Comparison of ENCODE assay signal across 3 fruit fly cellular contexts in the genomic region with DNA sequence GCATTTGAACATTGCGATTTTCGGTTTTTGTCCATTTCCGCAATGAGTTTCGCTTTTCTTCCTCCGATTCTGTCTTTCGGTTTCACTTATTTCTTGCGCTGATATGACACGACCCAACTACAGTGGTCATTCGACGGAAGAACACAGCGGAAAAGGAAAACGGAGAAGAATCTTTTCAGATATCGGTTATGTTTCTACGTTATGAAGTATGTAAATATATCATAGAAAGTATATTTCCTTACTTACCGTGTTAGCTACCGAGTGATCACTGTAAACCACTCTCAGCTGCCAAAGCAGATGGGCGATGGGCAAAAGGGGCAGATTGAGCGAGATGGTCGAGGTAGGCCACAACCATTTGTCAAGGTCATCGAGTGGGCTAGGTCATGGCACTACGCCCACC.
A peak's percentile ranks its signal among the peaks of the same experiment; 100 is the strongest.
TF ChIP-seq lines count a peak whose summit lies in the region.

No protein-coding gene starts in this region.

TF ChIP-seq in whole organism, embryonic, 481 proteins besides CTCF, POLR2A, EP300 and RAD21 (continued from another document and continues in another):
- TF ChIP-seq Lpt (GFP tag; optimal IDR thresholded peaks at IDR 0.05; lab: Kevin White, UChicago) = no peak
- TF ChIP-seq sim (GFP tag; IDR thresholded peaks at IDR 0.05; lab: Robert Waterston, UW) = no peak
- peak; percentile 70 for TF ChIP-seq CG9932 (GFP tag; IDR thresholded peaks at IDR 0.05; lab: Robert Waterston, UW)
- no peak for TF ChIP-seq Neu2 (GFP tag; optimal IDR thresholded peaks at IDR 0.05; lab: Kevin White, UChicago; ENCODE audit: borderline replicate concordance)
- TF ChIP-seq Max (GFP tag; optimal IDR thresholded peaks at IDR 0.05; lab: Kevin White, UChicago) = no peak
- peak; percentile 28; the same call in 1 of the 2 replicates for TF ChIP-seq CG6272 (GFP tag; IDR thresholded peaks at IDR 0.05; lab: Robert Waterston, UW)
- TF ChIP-seq Nf-YA (GFP tag; IDR thresholded peaks at IDR 0.05; lab: Robert Waterston, UW) = no peak
- no peak for TF ChIP-seq Bdp1 (GFP tag; optimal IDR thresholded peaks at IDR 0.05; lab: Kevin White, UChicago)
- no peak for TF ChIP-seq zf30C (GFP tag; optimal IDR thresholded peaks at IDR 0.05; lab: Kevin White, UChicago)
- peak; percentile 45 for TF ChIP-seq Hsf (GFP tag; optimal IDR thresholded peaks at IDR 0.05; lab: Kevin White, UChicago)
- TF ChIP-seq Mrtf (GFP tag; IDR thresholded peaks at IDR 0.05; lab: Robert Waterston, UW) = 0 out of 3 replicates have a peak, but pooled peaks have one; percentile 38
- peak; percentile 39 for TF ChIP-seq az2 (GFP tag; optimal IDR thresholded peaks at IDR 0.05; lab: Kevin White, UChicago)
- TF ChIP-seq Kr (GFP tag; optimal IDR thresholded peaks at IDR 0.05; lab: Kevin White, UChicago) = no peak
- no peak for TF ChIP-seq D (optimal IDR thresholded peaks at IDR 0.05; lab: Kevin White, UChicago)
- no peak for TF ChIP-seq D (GFP tag; optimal IDR thresholded peaks at IDR 0.05; lab: Kevin White, UChicago)
- peak; percentile 18 for TF ChIP-seq bcd (GFP tag; optimal IDR thresholded peaks at IDR 0.05; lab: Kevin White, UChicago)
- TF ChIP-seq en (GFP tag; optimal IDR thresholded peaks at IDR 0.05; lab: Kevin White, UChicago) = no peak
- TF ChIP-seq CG1233 (GFP tag; optimal IDR thresholded peaks at IDR 0.05; lab: Kevin White, UChicago) = no peak
- no peak for TF ChIP-seq twi (tag; optimal IDR thresholded peaks at IDR 0.05; lab: Kevin White, UChicago)
- peak; percentile 34 for TF ChIP-seq pnt (GFP tag; optimal IDR thresholded peaks at IDR 0.05; lab: Kevin White, UChicago)
- TF ChIP-seq CG9876 (GFP tag; optimal IDR thresholded peaks at IDR 0.05; lab: Kevin White, UChicago) = no peak
- TF ChIP-seq cwo (GFP tag; optimal IDR thresholded peaks at IDR 0.05; lab: Kevin White, UChicago) = no peak
- TF ChIP-seq cad (GFP tag; optimal IDR thresholded peaks at IDR 0.05; lab: Kevin White, UChicago) = no peak
- TF ChIP-seq Sin3A (optimal IDR thresholded peaks at IDR 0.05; lab: Kevin White, UChicago) = no peak
- TF ChIP-seq CG15696 (tag; optimal IDR thresholded peaks at IDR 0.05; lab: Kevin White, UChicago) = no peak
- TF ChIP-seq CG9817 (tag; optimal IDR thresholded peaks at IDR 0.05; lab: Kevin White, UChicago) = peak; percentile 63
- TF ChIP-seq CG11247 (GFP tag; IDR thresholded peaks at IDR 0.05; lab: Robert Waterston, UW) = peak; percentile 62
- TF ChIP-seq vvl (GFP tag; IDR thresholded peaks at IDR 0.05; lab: Robert Waterston, UW) = no peak; the same call in 1 of the 2 replicates
- no peak for TF ChIP-seq CG31441 (GFP tag; IDR thresholded peaks at IDR 0.05; lab: Robert Waterston, UW)
- no peak for TF ChIP-seq CG2712 (tag; optimal IDR thresholded peaks at IDR 0.05; lab: Kevin White, UChicago)
- 0 out of 2 replicates have a peak, but pooled peaks have one; percentile 25 for TF ChIP-seq CG32772 (GFP tag; IDR thresholded peaks at IDR 0.05; lab: Robert Waterston, UW)
- TF ChIP-seq CG6791 (GFP tag; IDR thresholded peaks at IDR 0.05; lab: Robert Waterston, UW; ENCODE audit: partially characterized antibody) = no peak
- TF ChIP-seq gem (tag; optimal IDR thresholded peaks at IDR 0.05; lab: Kevin White, UChicago) = peak; percentile 59
- peak; percentile 17 for TF ChIP-seq CG16815 (GFP tag; optimal IDR thresholded peaks at IDR 0.05; lab: Kevin White, UChicago)
- peak; percentile 8 for TF ChIP-seq her (GFP tag; optimal IDR thresholded peaks at IDR 0.05; lab: Kevin White, UChicago)
- TF ChIP-seq CG43689 (GFP tag; IDR thresholded peaks at IDR 0.05; lab: Robert Waterston, UW) = no peak
- TF ChIP-seq chif (GFP tag; optimal IDR thresholded peaks at IDR 0.05; lab: Kevin White, UChicago) = peak; percentile 31 to 37
- TF ChIP-seq Atf6 (GFP tag; IDR thresholded peaks at IDR 0.05; lab: Robert Waterston, UW) = peak; percentile 51; the same call in 1 of the 2 replicates
- no peak for TF ChIP-seq CG4854 (GFP tag; optimal IDR thresholded peaks at IDR 0.05; lab: Kevin White, UChicago)
- TF ChIP-seq CG8290 (GFP tag; optimal IDR thresholded peaks at IDR 0.05; lab: Kevin White, UChicago) = no peak
- TF ChIP-seq CG8290 (tag; optimal IDR thresholded peaks at IDR 0.05; lab: Kevin White, UChicago) = peak in 1 of 2 experiments; percentile 90
- peak; percentile 64 for TF ChIP-seq CG1603 (tag; optimal IDR thresholded peaks at IDR 0.05; lab: Kevin White, UChicago)

TF ChIP-seq in whole organism, prepupa, 60 proteins besides CTCF, POLR2A, EP300 and RAD21 (continued from another document):
- peak; percentile 39 for TF ChIP-seq esn (GFP tag; optimal IDR thresholded peaks at IDR 0.05; lab: Kevin White, UChicago)
- peak; percentile 36; the same call in 1 of the 3 replicates for TF ChIP-seq CG8119 (GFP tag; IDR thresholded peaks at IDR 0.05; lab: Robert Waterston, UW)
- peak; percentile 23 for TF ChIP-seq vri (GFP tag; optimal IDR thresholded peaks at IDR 0.05; lab: Kevin White, UChicago)
- TF ChIP-seq fd59A (GFP tag; optimal IDR thresholded peaks at IDR 0.05; lab: Kevin White, UChicago) = no peak
- peak; percentile 50 for TF ChIP-seq CG32006 (GFP tag; optimal IDR thresholded peaks at IDR 0.05; lab: Kevin White, UChicago)
- no peak for TF ChIP-seq CG16779 (tag; optimal IDR thresholded peaks at IDR 0.05; lab: Kevin White, UChicago)
- TF ChIP-seq dsx (GFP tag; optimal IDR thresholded peaks at IDR 0.05; lab: Kevin White, UChicago; ENCODE audit: poor library complexity, severe bottlenecking) = no peak
- TF ChIP-seq Lpt (GFP tag; optimal IDR thresholded peaks at IDR 0.05; lab: Kevin White, UChicago) = no peak
- TF ChIP-seq pdm3 (GFP tag; optimal IDR thresholded peaks at IDR 0.05; lab: Kevin White, UChicago) = peak; percentile 63
- TF ChIP-seq CG11902 (GFP tag; optimal IDR thresholded peaks at IDR 0.05; lab: Kevin White, UChicago) = peak; percentile 51
- TF ChIP-seq achi (GFP tag; optimal IDR thresholded peaks at IDR 0.05; lab: Kevin White, UChicago) = peak; percentile 41
- peak; percentile 53 for TF ChIP-seq acj6 (GFP tag; optimal IDR thresholded peaks at IDR 0.05; lab: Kevin White, UChicago)
- no peak for TF ChIP-seq CG3032 (tag; optimal IDR thresholded peaks at IDR 0.05; lab: Kevin White, UChicago)
- no peak for TF ChIP-seq CG8632 (GFP tag; optimal IDR thresholded peaks at IDR 0.05; lab: Kevin White, UChicago)
- TF ChIP-seq CG11294 (GFP tag; IDR thresholded peaks at IDR 0.05; lab: Robert Waterston, UW) = 0 out of 2 replicates have a peak, but pooled peaks have one; percentile 16
- TF ChIP-seq OdsH (GFP tag; optimal IDR thresholded peaks at IDR 0.05; lab: Kevin White, UChicago) = peak; percentile 49
- no peak for TF ChIP-seq CG6276 (GFP tag; optimal IDR thresholded peaks at IDR 0.05; lab: Kevin White, UChicago)
- no peak for TF ChIP-seq CG11762 (GFP tag; optimal IDR thresholded peaks at IDR 0.05; lab: Kevin White, UChicago; ENCODE audit: insufficient read depth)
- peak; percentile 42 for TF ChIP-seq Hr4 (GFP tag; optimal IDR thresholded peaks at IDR 0.05; lab: Kevin White, UChicago)
- peak; percentile 44 for TF ChIP-seq CG6792 (GFP tag; optimal IDR thresholded peaks at IDR 0.05; lab: Kevin White, UChicago)
- peak; percentile 19 for TF ChIP-seq Ets96B (tag; optimal IDR thresholded peaks at IDR 0.05; lab: Kevin White, UChicago)
- peak; percentile 58 for TF ChIP-seq CG3919 (GFP tag; optimal IDR thresholded peaks at IDR 0.05; lab: Kevin White, UChicago)
- peak; percentile 40 for TF ChIP-seq CG34406 (GFP tag; optimal IDR thresholded peaks at IDR 0.05; lab: Kevin White, UChicago)
- no peak for TF ChIP-seq ss (GFP tag; optimal IDR thresholded peaks at IDR 0.05; lab: Kevin White, UChicago)
- no peak for TF ChIP-seq CG6854 (GFP tag; optimal IDR thresholded peaks at IDR 0.05; lab: Kevin White, UChicago)
- TF ChIP-seq net (GFP tag; optimal IDR thresholded peaks at IDR 0.05; lab: Kevin White, UChicago) = peak; percentile 25
- TF ChIP-seq Eip78C (GFP tag; lab: Kevin White, UChicago) = peak; percentile 74
- TF ChIP-seq Hr38 (GFP tag; optimal IDR thresholded peaks at IDR 0.05; lab: Kevin White, UChicago) = no peak
- no peak for TF ChIP-seq fd85E (GFP tag; optimal IDR thresholded peaks at IDR 0.05; lab: Kevin White, UChicago)
- peak; percentile 41 for TF ChIP-seq Sox14 (GFP tag; optimal IDR thresholded peaks at IDR 0.05; lab: Kevin White, UChicago)
- TF ChIP-seq lz (GFP tag; optimal IDR thresholded peaks at IDR 0.05; lab: Kevin White, UChicago) = peak; percentile 48
- TF ChIP-seq CG31627 (GFP tag; optimal IDR thresholded peaks at IDR 0.05; lab: Kevin White, UChicago) = peak; percentile 61
- TF ChIP-seq Met (GFP tag; optimal IDR thresholded peaks at IDR 0.05; lab: Kevin White, UChicago) = peak; percentile 55
- TF ChIP-seq dac (GFP tag; optimal IDR thresholded peaks at IDR 0.05; lab: Kevin White, UChicago) = no peak
- TF ChIP-seq Eip75B (GFP tag; optimal IDR thresholded peaks at IDR 0.05; lab: Kevin White, UChicago) = peak; percentile 52
- TF ChIP-seq Sox15 (GFP tag; optimal IDR thresholded peaks at IDR 0.05; lab: Kevin White, UChicago) = peak; percentile 20
- TF ChIP-seq Eip93F (GFP tag; optimal IDR thresholded peaks at IDR 0.05; lab: Kevin White, UChicago) = no peak
- TF ChIP-seq CG1621 (tag; optimal IDR thresholded peaks at IDR 0.05; lab: Kevin White, UChicago) = no peak
- TF ChIP-seq CG9139 (GFP tag; optimal IDR thresholded peaks at IDR 0.05; lab: Kevin White, UChicago) = no peak
- TF ChIP-seq topi (GFP tag; optimal IDR thresholded peaks at IDR 0.05; lab: Kevin White, UChicago) = peak; percentile 62

TF ChIP-seq in whole organism, wandering third instar larva, 38 proteins besides CTCF, POLR2A, EP300 and RAD21 (continued from another document):
- no peak for TF ChIP-seq Vsx2 (GFP tag; optimal IDR thresholded peaks at IDR 0.05; lab: Kevin White, UChicago; ENCODE audit: partially characterized antibody)
- TF ChIP-seq Hr78 (GFP tag; optimal IDR thresholded peaks at IDR 0.05; lab: Kevin White, UChicago) = no peak
- no peak for TF ChIP-seq pan (optimal IDR thresholded peaks at IDR 0.05; lab: Kevin White, UChicago)
- TF ChIP-seq GATAd (GFP tag; optimal IDR thresholded peaks at IDR 0.05; lab: Kevin White, UChicago) = peak; percentile 2
- peak; percentile 53 for TF ChIP-seq OdsH (GFP tag; optimal IDR thresholded peaks at IDR 0.05; lab: Kevin White, UChicago)
- no peak for TF ChIP-seq sv (GFP tag; optimal IDR thresholded peaks at IDR 0.05; lab: Kevin White, UChicago)
- TF ChIP-seq Dfd (GFP tag; optimal IDR thresholded peaks at IDR 0.05; lab: Kevin White, UChicago) = no peak
- TF ChIP-seq dmrt93B (GFP tag; optimal IDR thresholded peaks at IDR 0.05; lab: Kevin White, UChicago) = peak; percentile 23
- TF ChIP-seq foxo (GFP tag; optimal IDR thresholded peaks at IDR 0.05; lab: Kevin White, UChicago) = peak in 1 of 2 experiments; percentile 70
- peak; percentile 39 for TF ChIP-seq br (GFP tag; optimal IDR thresholded peaks at IDR 0.05; lab: Kevin White, UChicago)
- no peak for TF ChIP-seq CrebA (GFP tag; optimal IDR thresholded peaks at IDR 0.05; lab: Kevin White, UChicago; ENCODE audit: borderline replicate concordance)
